Worm (Caenorhabditis elegans): ENCODE data around the gene F22H10.6.

F22H10.6 gene

ce11 chrX:16732259-16732658, 41.1 kb upstream of the F22H10.6 start:
- peak; percentile 86 for TF ChIP-seq hlh-30 (tag; optimal IDR thresholded peaks at IDR 0.05; ENCODE audit: insufficient read depth)
- no peak for TF ChIP-seq zfp-3 (GFP tag; conservative IDR thresholded peaks at IDR 0.05)
- no peak for TF ChIP-seq nhr-41 (GFP tag; IDR thresholded peaks at IDR 0.05)
- peak in 1 of 2 experiments; percentile 19 for TF ChIP-seq lsy-2 (tag; optimal IDR thresholded peaks at IDR 0.05)
- no peak for TF ChIP-seq nhr-76 (tag; optimal IDR thresholded peaks at IDR 0.05)
- TF ChIP-seq nhr-28 (tag; optimal IDR thresholded peaks at IDR 0.05): peak; percentile 44
- TF ChIP-seq unc-62 (GFP tag; optimal IDR thresholded peaks at IDR 0.05 in 1 of 2): peak in 1 of 2 experiments; percentile 88
- no peak for TF ChIP-seq unc-62 (tag; optimal IDR thresholded peaks at IDR 0.05)
- TF ChIP-seq Y75B8A.6 (GFP tag; IDR thresholded peaks at IDR 0.05): no peak
- peak; percentile 42 for TF ChIP-seq nhr-11 (tag; optimal IDR thresholded peaks at IDR 0.05)
- TF ChIP-seq mdl-1 (tag; optimal IDR thresholded peaks at IDR 0.05): peak in 1 of 2 experiments; percentile 45
- peak; percentile 60; the same call in 1 of the 2 replicates for TF ChIP-seq tra-1 (GFP tag; IDR thresholded peaks at IDR 0.05)
- peak; percentile 23 for TF ChIP-seq mep-1 (tag; optimal IDR thresholded peaks at IDR 0.05)
- TF ChIP-seq hlh-11 (tag; optimal IDR thresholded peaks at IDR 0.05): peak; percentile 32
- TF ChIP-seq set-16 (GFP tag; IDR thresholded peaks at IDR 0.05): no peak

- TF ChIP-seq aha-1 (tag) (peak; percentile 87), mdt-29 (GFP tag; IDR thresholded peaks at IDR 0.05) (no peak), pqm-1 (tag; optimal IDR thresholded peaks at IDR 0.05) (no peak), mes-2 (tag; optimal IDR thresholded peaks at IDR 0.05; ENCODE audit: poor library complexity, severe bottlenecking) (no peak)
These were observed 40.0 kb upstream of the F22H10.6 start for ce11 chrX:16731167-16731566.

- no peak for TF ChIP-seq ces-1 (GFP tag; optimal IDR thresholded peaks at IDR 0.05)
- TF ChIP-seq F37D6.2 (tag; optimal IDR thresholded peaks at IDR 0.05): no peak
- TF ChIP-seq nhr-41 (GFP tag; IDR thresholded peaks at IDR 0.05): no peak
- no peak for TF ChIP-seq ZK337.2 (GFP tag; IDR thresholded peaks at IDR 0.05)
These were observed 38.1 kb upstream of the F22H10.6 start, which contains the start of gene hda-4 for ce11 chrX:16729259-16729658. hda-4 (plus strand) TSS chrX:16729559.

ce11 chrX:16726879-16727278, 35.7 kb upstream of the F22H10.6 start:
- TF ChIP-seq aha-1 (tag): peak; percentile 100
- peak; percentile 84 for TF ChIP-seq nhr-25 (tag; optimal IDR thresholded peaks at IDR 0.05; ENCODE audit: borderline replicate concordance, insufficient read depth)
- TF ChIP-seq zfp-2 (tag; optimal IDR thresholded peaks at IDR 0.05): peak; percentile 28
- TF ChIP-seq nhr-111 (GFP tag; optimal IDR thresholded peaks at IDR 0.05): no peak
- peak; percentile 66 for TF ChIP-seq F37D6.2 (tag; optimal IDR thresholded peaks at IDR 0.05)
- no peak for TF ChIP-seq madf-5 (GFP tag; IDR thresholded peaks at IDR 0.05)
- TF ChIP-seq zfp-3 (GFP tag; conservative IDR thresholded peaks at IDR 0.05): 0 out of 2 replicates have a peak, but pooled peaks have one; percentile 26
- TF ChIP-seq nhr-28 (tag; optimal IDR thresholded peaks at IDR 0.05): peak; percentile 91
- TF ChIP-seq dpl-1 (GFP tag; optimal IDR thresholded peaks at IDR 0.05): peak; percentile 55
- TF ChIP-seq ZK337.2 (GFP tag; IDR thresholded peaks at IDR 0.05): no peak
- no peak for TF ChIP-seq egl-27 (tag; optimal IDR thresholded peaks at IDR 0.05)
- 0 out of 2 replicates have a peak, but pooled peaks have one; percentile 49 for TF ChIP-seq dmd-8 (GFP tag; IDR thresholded peaks at IDR 0.05)
- no peak for TF ChIP-seq daf-8 (GFP tag; IDR thresholded peaks at IDR 0.05)
- peak; percentile 63 for TF ChIP-seq lin-13 (GFP tag; optimal IDR thresholded peaks at IDR 0.05)
- 0 out of 2 replicates have a peak, but pooled peaks have one; percentile 36 for TF ChIP-seq nhr-41 (GFP tag; IDR thresholded peaks at IDR 0.05)
- no peak for TF ChIP-seq ceh-62 (tag; optimal IDR thresholded peaks at IDR 0.05)
- TF ChIP-seq hif-1 (tag; optimal IDR thresholded peaks at IDR 0.05): peak; percentile 42 to 89
- TF ChIP-seq dve-1 (tag; optimal IDR thresholded peaks at IDR 0.05; ENCODE audit: insufficient read depth): peak; percentile 96
- peak; percentile 83 for TF ChIP-seq arid-1 (GFP tag; conservative IDR thresholded peaks at IDR 0.05)
- peak; percentile 5 for TF ChIP-seq ama-1 (optimal IDR thresholded peaks at IDR 0.05)
- TF ChIP-seq madf-9 (GFP tag; conservative IDR thresholded peaks at IDR 0.05): peak; percentile 66
- TF ChIP-seq nhr-237 (tag; optimal IDR thresholded peaks at IDR 0.05): no peak
- TF ChIP-seq aly-2 (tag; optimal IDR thresholded peaks at IDR 0.05): no peak
- no peak for TF ChIP-seq ztf-11 (tag; optimal IDR thresholded peaks at IDR 0.05)
- peak; percentile 67 for TF ChIP-seq snpc-1.2 (GFP tag; IDR thresholded peaks at IDR 0.05)
- no peak for TF ChIP-seq fos-1 (tag; optimal IDR thresholded peaks at IDR 0.05)
- peak; percentile 94 for TF ChIP-seq rbr-2 (tag; optimal IDR thresholded peaks at IDR 0.05)
- peak; percentile 95 for TF ChIP-seq hlh-30 (tag; optimal IDR thresholded peaks at IDR 0.05; ENCODE audit: insufficient read depth)
- TF ChIP-seq mes-2 (tag; optimal IDR thresholded peaks at IDR 0.05; ENCODE audit: poor library complexity, severe bottlenecking): peak; percentile 79
- TF ChIP-seq ZK546.5 (tag; optimal IDR thresholded peaks at IDR 0.05): peak in 1 of 2 experiments; percentile 6
- TF ChIP-seq Y105C5A.15 (GFP tag; IDR thresholded peaks at IDR 0.05): no peak
